Worm (Caenorhabditis elegans): Measurements from ENCODE around the gene Y65A5A.2.

- no peak for TF ChIP-seq lsy-2 (tag; optimal IDR thresholded peaks at IDR 0.05)
- no peak for TF ChIP-seq snpc-4 (tag; optimal IDR thresholded peaks at IDR 0.05)
- TF ChIP-seq mls-2 (tag; optimal IDR thresholded peaks at IDR 0.05) = no peak
- TF ChIP-seq elt-1 (tag; optimal IDR thresholded peaks at IDR 0.05; ENCODE audit: borderline replicate concordance, insufficient read depth) = no peak
- peak; percentile 55 for TF ChIP-seq ces-1 (GFP tag; optimal IDR thresholded peaks at IDR 0.05)
- no peak for TF ChIP-seq ztf-11 (tag; optimal IDR thresholded peaks at IDR 0.05)
- no peak for TF ChIP-seq lin-13 (tag; optimal IDR thresholded peaks at IDR 0.05)
- TF ChIP-seq nhr-237 (tag; optimal IDR thresholded peaks at IDR 0.05) = no peak
Observed at ce11 chrIV:16380278-16380677, 31.5 kb upstream of the Y65A5A.2 start.
